Worm (Caenorhabditis elegans) whole organism, L1 larva: Measurements from ENCODE around the gene nhr-254.

Experiments used
- C16A3.4 ChIP-seq: fragments of 150-350 bp; optimal IDR thresholded peaks from 2 replicates; lab custom pipeline; 2014; ENCODE audit warnings: missing biosample characterization, missing genetic modification characterization
- F16B12.6 ChIP-seq: fragments of 150-350 bp; optimal IDR thresholded peaks from 2 replicates; lab custom pipeline; 2014; ENCODE audit warnings: missing biosample characterization, missing genetic modification characterization
- Y116A8C.19 ChIP-seq: sonication (generic microtip); optimal IDR thresholded peaks from 2 replicates; lab custom pipeline; 2016; ENCODE audit warnings: missing compliant biosample characterization, missing genetic modification characterization, borderline replicate concordance
- alr-1 ChIP-seq: fragments of 200-800 bp; sonication (Bioruptor generic); optimal IDR thresholded peaks from 2 replicates; lab custom pipeline; 2018; ENCODE audit warnings: borderline replicate concordance, mild to moderate bottlenecking, missing genetic modification characterization, missing compliant biosample characterization
- blmp-1 ChIP-seq: fragments of 150-350 bp; optimal IDR thresholded peaks from 2 replicates; lab custom pipeline; 2014; ENCODE audit warnings: missing biosample characterization, missing genetic modification characterization
- ceh-8 ChIP-seq: fragments of 200-800 bp; sonication (Bioruptor generic); optimal IDR thresholded peaks from 2 replicates; lab custom pipeline; 2018; ENCODE audit warnings: mild to moderate bottlenecking, missing genetic modification characterization, moderate library complexity, missing compliant biosample characterization
- dpl-1 ChIP-seq, 3 experiments: fragments of 150-350 bp in 2 of 3; sonication (generic microtip) in 1 of 3; optimal IDR thresholded peaks; 2 replicates each; lab custom pipeline; 2014 to 2017; ENCODE audit warnings: missing biosample characterization in 3 of 3, missing genetic modification characterization in 3 of 3, missing genetic modification reagents in 3 of 3
- efl-1 ChIP-seq, 4 experiments: fragments of 150-350 bp; optimal IDR thresholded peaks in 3 of 4; peaks in 1 of 4; 1 replicate in 1 of 4; 2 replicates in 3 of 4; lab custom pipeline; 2014; ENCODE audit warnings: missing biosample characterization in 2 of 4, missing genetic modification characterization in 2 of 4, missing genetic modification reagents in 2 of 4
- efl-3 ChIP-seq: fragments of 200-800 bp; sonication (Bioruptor generic); optimal IDR thresholded peaks from 2 replicates; lab custom pipeline; 2018; ENCODE audit warnings: mild to moderate bottlenecking, missing genetic modification characterization, missing compliant biosample characterization
- egl-27 ChIP-seq, 2 experiments: fragments of 150-350 bp in 1 of 2; sonication (generic microtip); optimal IDR thresholded peaks; 3 replicates each; lab custom pipeline; 2017 to 2018; ENCODE audit warnings: missing biosample characterization in 2 of 2, missing genetic modification characterization in 2 of 2, missing genetic modification reagents in 2 of 2
- elt-3 ChIP-seq, 6 experiments: fragments of 150-350 bp in 1 of 6; sonication (generic microtip); optimal IDR thresholded peaks; 2 replicates each; lab custom pipeline; 2017 to 2018; ENCODE audit warnings: missing biosample characterization in 6 of 6, missing genetic modification characterization in 6 of 6, inconsistent platforms in 1 of 6
- fkh-10 ChIP-seq: sonication (generic microtip); optimal IDR thresholded peaks from 2 replicates; lab custom pipeline; 2017; ENCODE audit warnings: missing biosample characterization, missing genetic modification reagents, missing genetic modification characterization
- grh-1 ChIP-seq: fragments of 200-800 bp; sonication (Bioruptor generic); IDR thresholded peaks from 2 replicates; pipeline ENCODE4 v1.3.6; 2022; ENCODE audit warnings: missing genetic modification reagents, missing genetic modification characterization, missing compliant biosample characterization
- isw-1 ChIP-seq: fragments of 200-800 bp; sonication (Bioruptor generic); IDR thresholded peaks from 2 replicates; pipeline ENCODE4 v1.3.6; 2022; ENCODE audit warnings: missing genetic modification characterization, missing compliant biosample characterization
- jun-1 ChIP-seq: fragments of 150-350 bp; optimal IDR thresholded peaks from 2 replicates; lab custom pipeline; 2014; ENCODE audit warnings: missing biosample characterization, missing genetic modification reagents, missing genetic modification characterization
- lin-13 ChIP-seq: fragments of 150-350 bp; optimal IDR thresholded peaks from 2 replicates; lab custom pipeline; 2014; ENCODE audit warnings: missing biosample characterization, missing genetic modification reagents, missing genetic modification characterization
- lin-14 ChIP-seq: fragments of 200-800 bp; sonication (Bioruptor generic); optimal IDR thresholded peaks from 2 replicates; lab custom pipeline; 2018; ENCODE audit warnings: mild to moderate bottlenecking, missing genetic modification characterization, moderate library complexity, missing compliant biosample characterization
- lin-35 ChIP-seq, 2 experiments: fragments of 150-350 bp; optimal IDR thresholded peaks; 2 replicates each; lab custom pipeline; 2014; ENCODE audit warnings: missing biosample characterization in 2 of 2, missing genetic modification characterization in 2 of 2, missing genetic modification reagents in 2 of 2
- lir-3 ChIP-seq: sonication (generic microtip); optimal IDR thresholded peaks from 2 replicates; lab custom pipeline; 2016; ENCODE audit warnings: mild to moderate bottlenecking, missing genetic modification characterization, moderate library complexity, missing compliant biosample characterization; ENCODE audit not compliant: poor library complexity
- lsy-2 ChIP-seq, 2 experiments: fragments of 150-350 bp; optimal IDR thresholded peaks; 2 replicates each; lab custom pipeline; 2014; ENCODE audit warnings: missing biosample characterization in 2 of 2, missing genetic modification characterization in 2 of 2
- mab-9 ChIP-seq: fragments of 200-800 bp; sonication (Bioruptor generic); IDR thresholded peaks from 2 replicates; pipeline ENCODE4 v1.3.6; 2022; ENCODE audit warnings: missing genetic modification reagents, missing genetic modification characterization, missing compliant biosample characterization
- mdl-1 ChIP-seq, 2 experiments: fragments of 150-350 bp; optimal IDR thresholded peaks; 2 replicates each; lab custom pipeline; 2014 to 2017; ENCODE audit warnings: missing biosample characterization in 2 of 2, missing genetic modification characterization in 2 of 2, inconsistent platforms in 1 of 2
- nhr-11 ChIP-seq: fragments of 150-350 bp; optimal IDR thresholded peaks from 2 replicates; lab custom pipeline; 2014; ENCODE audit warnings: missing biosample characterization, missing genetic modification characterization
- nhr-19 ChIP-seq: fragments of 200-800 bp; sonication (Bioruptor generic); conservative IDR thresholded peaks from 2 replicates; pipeline ENCODE4 v1.3.6; 2022; ENCODE audit warnings: missing genetic modification characterization, missing compliant biosample characterization
- nhr-20 ChIP-seq: sonication (generic microtip); optimal IDR thresholded peaks from 2 replicates; lab custom pipeline; 2016; ENCODE audit warnings: mild to moderate bottlenecking, missing genetic modification characterization, missing compliant biosample characterization
- nhr-237 ChIP-seq: fragments of 150-350 bp; optimal IDR thresholded peaks from 2 replicates; lab custom pipeline; 2014; ENCODE audit warnings: missing biosample characterization, missing genetic modification characterization
- nhr-47 ChIP-seq: sonication (generic microtip); optimal IDR thresholded peaks from 2 replicates; lab custom pipeline; 2016; ENCODE audit warnings: mild to moderate bottlenecking, missing genetic modification characterization, moderate library complexity, missing compliant biosample characterization
- nhr-71 ChIP-seq: sonication (generic microtip); optimal IDR thresholded peaks from 2 replicates; lab custom pipeline; 2016; ENCODE audit warnings: mild to moderate bottlenecking, missing genetic modification characterization, moderate library complexity, missing compliant biosample characterization
- nhr-77 ChIP-seq: fragments of 150-350 bp; optimal IDR thresholded peaks from 2 replicates; lab custom pipeline; 2014; ENCODE audit warnings: missing biosample characterization, missing genetic modification characterization
- nhr-84 ChIP-seq: sonication (generic microtip); optimal IDR thresholded peaks from 2 replicates; lab custom pipeline; 2017; ENCODE audit warnings: missing biosample characterization, missing genetic modification characterization
- nhr-85 ChIP-seq: sonication (generic microtip); peaks from one replicate; lab custom pipeline; 2016; ENCODE audit warnings: missing genetic modification characterization, inconsistent platforms, missing compliant biosample characterization
- nhr-90 ChIP-seq: sonication (generic microtip); optimal IDR thresholded peaks from 2 replicates; lab custom pipeline; 2016; ENCODE audit warnings: mild to moderate bottlenecking, missing genetic modification characterization, missing compliant biosample characterization; ENCODE audit not compliant: poor library complexity
- pax-3 ChIP-seq: fragments of 200-800 bp; sonication (Bioruptor generic); optimal IDR thresholded peaks from 2 replicates; lab custom pipeline; 2018; ENCODE audit warnings: mild to moderate bottlenecking, missing genetic modification characterization, moderate library complexity, missing compliant biosample characterization
- pqm-1 ChIP-seq: sonication (generic microtip); optimal IDR thresholded peaks from 3 replicates; lab custom pipeline; 2017; ENCODE audit warnings: missing biosample characterization, missing genetic modification characterization
- skn-1 ChIP-seq: fragments of 150-350 bp; optimal IDR thresholded peaks from 2 replicates; lab custom pipeline; 2014; ENCODE audit warnings: missing biosample characterization, missing genetic modification characterization
- snu-23 ChIP-seq: sonication (generic microtip); optimal IDR thresholded peaks from 2 replicates; lab custom pipeline; 2016; ENCODE audit warnings: missing genetic modification characterization, missing compliant biosample characterization
- sptf-1 ChIP-seq: fragments of 150-350 bp; optimal IDR thresholded peaks from 2 replicates; lab custom pipeline; 2014; ENCODE audit warnings: missing biosample characterization, missing genetic modification characterization
- sup-37 ChIP-seq: fragments of 200-800 bp; sonication (Bioruptor generic); optimal IDR thresholded peaks from 2 replicates; lab custom pipeline; 2018; ENCODE audit warnings: mild to moderate bottlenecking, missing genetic modification characterization, missing compliant biosample characterization
- tbx-2 ChIP-seq: sonication (generic microtip); optimal IDR thresholded peaks from 2 replicates; lab custom pipeline; 2016; ENCODE audit warnings: missing genetic modification characterization, missing compliant biosample characterization
- unc-130 ChIP-seq: fragments of 150-350 bp; optimal IDR thresholded peaks from 2 replicates; lab custom pipeline; 2017; ENCODE audit warnings: missing biosample characterization, missing genetic modification characterization, inconsistent platforms
- vab-15 ChIP-seq: sonication (generic microtip); optimal IDR thresholded peaks from 2 replicates; lab custom pipeline; 2017; ENCODE audit warnings: missing genotype, mild to moderate bottlenecking, missing genetic modification characterization, missing compliant biosample characterization
- xbp-1 ChIP-seq: sonication (generic microtip); optimal IDR thresholded peaks from 2 replicates; lab custom pipeline; 2016; ENCODE audit warnings: missing genetic modification characterization, missing compliant biosample characterization
- zag-1 ChIP-seq: fragments of 150-350 bp; optimal IDR thresholded peaks from 2 replicates; lab custom pipeline; 2014; ENCODE audit warnings: missing biosample characterization, missing genetic modification characterization
- zip-4 ChIP-seq: fragments of 200-800 bp; sonication (Bioruptor generic); optimal IDR thresholded peaks from 2 replicates; lab custom pipeline; 2018; ENCODE audit warnings: mild to moderate bottlenecking, missing genetic modification characterization, moderate library complexity, missing compliant biosample characterization

nhr-254 gene

ce11 chrV:376790-377189 is 15.6 kb upstream of the nhr-254 start:
- TF ChIP-seq sup-37 (GFP tag; lab: Kevin White, UChicago) (no peak), efl-1 (optimal IDR thresholded peaks at IDR 0.05; lab: Kevin White, UChicago) (no peak), efl-1 (GFP tag; optimal IDR thresholded peaks at IDR 0.05 in 1 of 2; lab: Kevin White, UChicago) (peak in 1 of 2 experiments; percentile 35), lin-13 (GFP tag; lab: Kevin White, UChicago) (no peak)

DNA sequence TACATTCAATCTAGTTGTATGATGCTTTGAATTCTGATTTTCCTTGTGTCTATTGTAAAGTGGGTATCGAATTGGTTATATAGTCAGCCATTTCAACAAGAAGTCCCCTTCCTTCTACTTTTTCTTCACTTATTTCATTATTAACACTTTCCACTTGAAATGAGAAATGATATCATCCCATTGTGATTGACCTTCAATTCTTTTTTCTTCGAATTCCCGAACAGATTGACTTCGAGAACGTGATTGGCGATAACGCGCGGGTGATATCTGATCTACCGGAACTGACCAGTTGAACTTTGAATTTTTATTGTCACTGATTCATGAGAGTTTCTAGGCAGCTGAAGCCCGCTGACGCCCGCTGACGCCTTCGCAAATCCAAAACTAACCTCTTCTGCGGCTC is 14.2 kb upstream of the nhr-254 start:
- TF ChIP-seq alr-1 (no peak), blmp-1 (tag; lab: Kevin White, UChicago) (peak; percentile 34), nhr-84 (tag; lab: Kevin White, UChicago) (no peak), grh-1 (GFP tag; lab: Robert Waterston, UW) (no peak), nhr-77 (tag; lab: Kevin White, UChicago) (no peak), nhr-85 (peak; percentile 44), skn-1 (tag; lab: Kevin White, UChicago) (no peak), mab-9 (no peak), lin-14 (GFP tag; lab: Kevin White, UChicago) (no peak), nhr-20 (peak; percentile 15), nhr-71 (tag; lab: Kevin White, UChicago) (no peak), egl-27 (tag; optimal IDR thresholded peaks at IDR 0.05; lab: Kevin White, UChicago) (no peak), xbp-1 (tag; lab: Kevin White, UChicago) (no peak), zip-4 (no peak), zag-1 (tag; lab: Kevin White, UChicago) (no peak), isw-1 (GFP tag; lab: Robert Waterston, UW) (no peak), lin-35 (GFP tag; optimal IDR thresholded peaks at IDR 0.05; lab: Kevin White, UChicago) (no peak), snu-23 (GFP tag; lab: Kevin White, UChicago) (no peak), efl-3 (GFP tag; lab: Kevin White, UChicago) (no peak)

ce11 chrV:380186-380585 is 12.2 kb upstream of the nhr-254 start, which contains the start of gene mltn-8:
mltn-8 (minus strand) TSS chrV:380286.
- TF ChIP-seq lir-3 (tag; lab: Kevin White, UChicago) (no peak), pqm-1 (tag; lab: Kevin White, UChicago) (no peak), pax-3 (tag; lab: Kevin White, UChicago) (no peak), fkh-10 (GFP tag; lab: Kevin White, UChicago) (no peak), nhr-11 (tag; lab: Kevin White, UChicago) (no peak), skn-1 (tag; lab: Kevin White, UChicago) (no peak), tbx-2 (tag; lab: Kevin White, UChicago) (no peak), mdl-1 (tag; optimal IDR thresholded peaks at IDR 0.05; lab: Kevin White, UChicago) (no peak)

DNA sequence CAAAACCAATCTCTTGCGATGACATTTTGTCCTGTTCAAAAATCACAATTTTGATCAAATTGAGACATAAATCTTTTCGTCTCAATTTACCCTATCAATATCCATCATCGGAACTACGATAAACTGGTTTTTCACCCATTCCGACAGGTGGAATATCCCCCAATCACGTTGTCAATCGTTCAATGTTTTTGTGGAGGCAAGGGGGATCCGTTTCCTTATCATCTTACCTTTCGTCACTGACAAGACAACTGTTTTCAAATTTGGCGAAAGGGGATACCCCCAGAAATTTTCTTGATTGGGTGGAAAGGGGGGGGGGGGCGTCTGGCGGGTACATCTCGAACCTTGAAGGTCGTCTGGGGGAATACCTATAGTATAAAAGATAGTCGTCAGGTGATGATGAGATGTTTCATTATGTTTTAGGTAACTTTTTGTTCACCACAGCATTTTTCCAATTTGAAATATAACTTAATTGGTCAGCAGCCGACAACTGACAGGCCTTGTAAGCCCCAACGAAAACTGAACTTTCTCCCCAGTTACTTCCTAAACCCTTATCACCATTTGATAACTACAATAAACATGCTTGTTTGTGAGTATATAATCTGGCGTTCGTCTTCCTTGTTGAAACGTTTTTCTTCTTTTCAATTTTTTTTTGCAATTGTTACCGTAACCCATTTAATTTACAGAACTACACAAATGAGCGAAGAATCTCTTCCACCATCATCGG is 11.0 kb upstream of the nhr-254 start, which contains the start of gene ZK6.8:
Gene ZK6.8 (plus strand): TSS at position 682 of the 724 bp plus-strand sequence.
- no peak for TF ChIP-seq sptf-1
- TF ChIP-seq snu-23 (GFP tag; lab: Kevin White, UChicago): peak; percentile 49
- TF ChIP-seq vab-15 (tag; lab: Kevin White, UChicago): peak; percentile 57
- no peak for TF ChIP-seq F16B12.6
- TF ChIP-seq Y116A8C.19 (tag; lab: Kevin White, UChicago): no peak
- peak; percentile 38 for TF ChIP-seq jun-1 (tag; lab: Kevin White, UChicago)
- TF ChIP-seq nhr-47 (tag; lab: Kevin White, UChicago): peak; percentile 51
- peak; percentile 72 for TF ChIP-seq unc-130 (tag; lab: Kevin White, UChicago)
- TF ChIP-seq C16A3.4 (tag; lab: Kevin White, UChicago): peak; percentile 11
- no peak for TF ChIP-seq ceh-8 (GFP tag; lab: Kevin White, UChicago)
- TF ChIP-seq lsy-2 (tag; optimal IDR thresholded peaks at IDR 0.05; lab: Kevin White, UChicago): peak in 1 of 2 experiments; percentile 65
- peak in 1 of 2 experiments; percentile 77 for TF ChIP-seq mdl-1 (tag; optimal IDR thresholded peaks at IDR 0.05; lab: Kevin White, UChicago)
- TF ChIP-seq nhr-71 (tag; lab: Kevin White, UChicago): peak; percentile 79
- TF ChIP-seq efl-1 (optimal IDR thresholded peaks at IDR 0.05; lab: Kevin White, UChicago): no peak
- TF ChIP-seq efl-1 (GFP tag; optimal IDR thresholded peaks at IDR 0.05 in 1 of 2; lab: Kevin White, UChicago): peak in 1 of 2 experiments; percentile 86
- TF ChIP-seq nhr-90 (tag; lab: Kevin White, UChicago): peak; percentile 79
- peak in 1 of 3 experiments; percentile 23 for TF ChIP-seq dpl-1 (GFP tag; optimal IDR thresholded peaks at IDR 0.05; lab: Kevin White, UChicago)
- peak; percentile 99 for TF ChIP-seq nhr-85
- TF ChIP-seq skn-1 (tag; lab: Kevin White, UChicago): peak; percentile 20
- peak; percentile 78 to 99 (median 84) for TF ChIP-seq elt-3 (tag; optimal IDR thresholded peaks at IDR 0.05; lab: Kevin White, UChicago)
- TF ChIP-seq lin-35 (GFP tag; optimal IDR thresholded peaks at IDR 0.05; lab: Kevin White, UChicago): peak in 1 of 2 experiments; percentile 67
- peak; percentile 79 for TF ChIP-seq nhr-19
- no peak for TF ChIP-seq nhr-237 (tag; lab: Kevin White, UChicago)
